Worm (Caenorhabditis elegans) whole organism, L4/young adult: ENCODE results near the gene ZK1240.8.

Experiments used
- W03F9.2 ChIP-seq: fragments of 150-350 bp; optimal IDR thresholded peaks from 2 replicates; lab custom pipeline; 2014; ENCODE audit warnings: missing biosample characterization, missing genetic modification characterization
- dao-5 ChIP-seq: sonication (generic microtip); optimal IDR thresholded peaks from 2 replicates; lab custom pipeline; 2016; ENCODE audit warnings: missing genotype, missing genetic modification characterization, moderate library complexity, missing compliant biosample characterization
- him-1 ChIP-seq: sonication (generic microtip); optimal IDR thresholded peaks from 2 replicates; lab custom pipeline; 2016; ENCODE audit warnings: missing genotype, missing genetic modification reagents, missing genetic modification characterization, missing compliant biosample characterization

ce11 chrII:2302330-2302729 is 26.5 kb downstream of the ZK1240.8 start, which contains the start of gene B0281.6:
- no peak for TF ChIP-seq him-1 (tag; lab: Kevin White, UChicago)
- no peak for TF ChIP-seq dao-5 (tag; lab: Kevin White, UChicago)
- no peak for TF ChIP-seq W03F9.2
